Fruit fly (Drosophila melanogaster) whole organism, embryonic: ENCODE results near the gene SrpRalpha.

ENCODE experiments used
- Ada2b ChIP-seq: fragments of 200-800 bp; sonication (Bioruptor generic); IDR thresholded peaks from 2 replicates; pipeline ENCODE4 v1.3.6; 2022; ENCODE audit warnings: missing biosample characterization, missing genetic modification characterization
- Atf3 ChIP-seq: fragments of 200-800 bp; sonication (Bioruptor generic); optimal IDR thresholded peaks from 3 replicates; lab custom pipeline; 2016; ENCODE audit warnings: missing biosample characterization, missing genetic modification characterization
- B-H1 ChIP-seq: fragments of 200-800 bp; sonication (Bioruptor generic); IDR thresholded peaks from 3 replicates; pipeline ENCODE4 v1.3.6; 2022; ENCODE audit warnings: missing biosample characterization, missing genetic modification characterization
- Bteb2 ChIP-seq: fragments of 200-800 bp; sonication (Bioruptor generic); optimal IDR thresholded peaks from 2 replicates; lab custom pipeline; 2016; ENCODE audit warnings: missing biosample characterization, missing genetic modification characterization
- C15 ChIP-seq: fragments of 200-800 bp; sonication (Bioruptor generic); IDR thresholded peaks from 3 replicates; pipeline ENCODE4 v1.3.6; 2022; ENCODE audit warnings: missing biosample characterization, missing genetic modification characterization
- CG11560 ChIP-seq: fragments of 200-800 bp; sonication (Bioruptor generic); IDR thresholded peaks from 3 replicates; pipeline ENCODE4 v1.3.6; 2022; ENCODE audit warnings: missing biosample characterization, missing genetic modification characterization
- CG14965 ChIP-seq: fragments of 200-800 bp; sonication (Bioruptor generic); optimal IDR thresholded peaks from 2 replicates; lab custom pipeline; 2016; ENCODE audit warnings: missing biosample characterization, missing genetic modification characterization, borderline replicate concordance
- CG1529 ChIP-seq: fragments of 200-800 bp; sonication (Bioruptor generic); optimal IDR thresholded peaks from 3 replicates; lab custom pipeline; 2018; ENCODE audit warnings: missing biosample characterization, missing genetic modification characterization
- CG17829 ChIP-seq: fragments of 200-800 bp; optimal IDR thresholded peaks from 2 replicates; lab custom pipeline; 2019; ENCODE audit warnings: missing biosample characterization, mild to moderate bottlenecking, missing genetic modification characterization, moderate library complexity
- CG2678 ChIP-seq: fragments of 200-800 bp; sonication (Bioruptor generic); optimal IDR thresholded peaks from 3 replicates; lab custom pipeline; 2019; ENCODE audit warnings: missing biosample characterization, mild to moderate bottlenecking, missing genetic modification characterization, moderate library complexity
- CG30403 ChIP-seq: fragments of 200-800 bp; sonication (Bioruptor generic); optimal IDR thresholded peaks from 3 replicates; lab custom pipeline; 2016; ENCODE audit warnings: missing biosample characterization, missing genetic modification characterization
- CG30431 ChIP-seq: fragments of 200-800 bp; sonication (Bioruptor generic); optimal IDR thresholded peaks from 2 replicates; lab custom pipeline; 2017; ENCODE audit warnings: missing biosample characterization, missing genetic modification characterization
- CG31388 ChIP-seq: fragments of 200-800 bp; sonication (Bioruptor generic); optimal IDR thresholded peaks from 2 replicates; lab custom pipeline; 2016; ENCODE audit warnings: missing biosample characterization, missing genetic modification characterization
- CG32767 ChIP-seq: fragments of 200-800 bp; sonication (Bioruptor generic); IDR thresholded peaks from 2 replicates; pipeline ENCODE4 v1.3.6; 2022; ENCODE audit warnings: missing biosample characterization, missing genetic modification characterization
- CG32772 ChIP-seq: fragments of 200-800 bp; sonication (Bioruptor generic); IDR thresholded peaks from 2 replicates; pipeline ENCODE4 v1.3.6; 2022; ENCODE audit warnings: missing biosample characterization, missing genetic modification characterization
- CG3281 ChIP-seq: fragments of 200-800 bp; sonication (Bioruptor generic); optimal IDR thresholded peaks from 3 replicates; lab custom pipeline; 2017; ENCODE audit warnings: missing biosample characterization, mild to moderate bottlenecking, missing genetic modification characterization
- CG4328 ChIP-seq: fragments of 200-800 bp; sonication (Bioruptor generic); optimal IDR thresholded peaks from 3 replicates; lab custom pipeline; 2017; ENCODE audit warnings: missing biosample characterization, missing genetic modification reagents, missing genetic modification characterization
- CG7357 ChIP-seq: fragments of 200-800 bp; sonication (Bioruptor generic); IDR thresholded peaks from 3 replicates; pipeline ENCODE4 v1.3.6; 2022; ENCODE audit warnings: missing biosample characterization, missing genetic modification characterization
- CG8478 ChIP-seq: fragments of >200 bp; optimal IDR thresholded peaks from 2 replicates; lab custom pipeline; 2018
- CG8944 ChIP-seq: fragments of 200-800 bp; sonication (Bioruptor generic); optimal IDR thresholded peaks from 3 replicates; lab custom pipeline; 2016; ENCODE audit warnings: missing biosample characterization, missing genetic modification characterization
- CG9817 ChIP-seq: fragments of 200-800 bp; sonication (Bioruptor generic); optimal IDR thresholded peaks from 2 replicates; lab custom pipeline; 2018; ENCODE audit warnings: missing biosample characterization, mild to moderate bottlenecking, missing genetic modification characterization, moderate library complexity
- Dek ChIP-seq: fragments of 200-800 bp; sonication (Bioruptor generic); optimal IDR thresholded peaks from 3 replicates; lab custom pipeline; 2019; ENCODE audit warnings: missing biosample characterization, mild to moderate bottlenecking, missing genetic modification characterization, moderate library complexity
- Doc2 ChIP-seq: fragments of 200-800 bp; sonication (Bioruptor generic); IDR thresholded peaks from 2 replicates; pipeline ENCODE4 v1.3.6; 2022; ENCODE audit warnings: missing biosample characterization, missing genetic modification characterization
- Ets97D ChIP-seq: fragments of 200-800 bp; sonication (Bioruptor generic); optimal IDR thresholded peaks from 3 replicates; lab custom pipeline; 2016; ENCODE audit warnings: missing biosample characterization, missing genetic modification characterization
- Fer1 ChIP-seq: fragments of 200-800 bp; sonication (Bioruptor generic); optimal IDR thresholded peaks from 2 replicates; lab custom pipeline; 2017; ENCODE audit warnings: missing biosample characterization, mild to moderate bottlenecking, missing genetic modification characterization
- H15 ChIP-seq: fragments of 200-800 bp; sonication (Bioruptor generic); IDR thresholded peaks from 3 replicates; pipeline ENCODE4 v1.3.6; 2022; ENCODE audit warnings: missing biosample characterization, missing genetic modification characterization
- H2.0 ChIP-seq: fragments of 200-800 bp; sonication (Bioruptor generic); IDR thresholded peaks from 2 replicates; pipeline ENCODE4 v1.3.6; 2022; ENCODE audit warnings: missing biosample characterization, missing genetic modification characterization
- Kr ChIP-seq: fragments of 200-800 bp; sonication (Bioruptor generic); optimal IDR thresholded peaks from 2 replicates; lab custom pipeline; 2017; ENCODE audit warnings: missing biosample characterization, mild to moderate bottlenecking, missing genetic modification characterization
- NFAT ChIP-seq: fragments of 200-800 bp; sonication (Bioruptor generic); IDR thresholded peaks from 2 replicates; pipeline ENCODE4 v1.3.6; 2022; ENCODE audit warnings: missing biosample characterization, missing genetic modification characterization
- Pdp1 ChIP-seq, 2 experiments: fragments of 200-800 bp; sonication (Bioruptor generic); optimal IDR thresholded peaks; 3 replicates each; lab custom pipeline; 2016; ENCODE audit warnings: missing biosample characterization in 2 of 2, missing genetic modification characterization in 2 of 2, mild to moderate bottlenecking in 1 of 2, moderate library complexity in 1 of 2
- Poxn ChIP-seq: fragments of 200-800 bp; sonication (Bioruptor generic); IDR thresholded peaks from 2 replicates; pipeline ENCODE4 v1.3.6; 2022; ENCODE audit warnings: missing biosample characterization, missing genetic modification characterization
- Ptx1 ChIP-seq: fragments of 200-800 bp; sonication (Bioruptor generic); IDR thresholded peaks from 2 replicates; pipeline ENCODE4 v1.3.6; 2022; ENCODE audit warnings: missing biosample characterization, missing genetic modification characterization
- Sry-β ChIP-seq: fragments of 200-800 bp; sonication (Bioruptor generic); optimal IDR thresholded peaks from 2 replicates; lab custom pipeline; 2018; ENCODE audit warnings: missing biosample characterization, mild to moderate bottlenecking, missing genetic modification characterization, moderate library complexity
- Taf1 ChIP-seq: fragments of 200-800 bp; sonication (Bioruptor generic); IDR thresholded peaks from 2 replicates; pipeline ENCODE4 v1.3.6; 2022; ENCODE audit warnings: missing biosample characterization, missing genetic modification characterization
- Tbp ChIP-seq: fragments of >200 bp; optimal IDR thresholded peaks from 2 replicates; lab custom pipeline; 2018; ENCODE audit warnings: missing biosample characterization, missing genetic modification characterization
- Xrp1 ChIP-seq: fragments of 200-800 bp; sonication (Bioruptor generic); IDR thresholded peaks from 2 replicates; pipeline ENCODE4 v1.3.6; 2022; ENCODE audit warnings: missing biosample characterization, missing genetic modification characterization
- abd-A ChIP-seq: fragments of 200-800 bp; sonication (Bioruptor generic); optimal IDR thresholded peaks from 3 replicates; lab custom pipeline; 2019; ENCODE audit warnings: missing biosample characterization, mild to moderate bottlenecking, missing genetic modification characterization, moderate library complexity
- az2 ChIP-seq: fragments of 200-800 bp; sonication (Bioruptor generic); optimal IDR thresholded peaks from 3 replicates; lab custom pipeline; 2016; ENCODE audit warnings: missing biosample characterization, missing genetic modification characterization
- br ChIP-seq: fragments of >200 bp; optimal IDR thresholded peaks from 2 replicates; lab custom pipeline; 2017
- cg ChIP-seq: fragments of 200-800 bp; sonication (Bioruptor generic); optimal IDR thresholded peaks from 3 replicates; lab custom pipeline; 2019; ENCODE audit warnings: missing biosample characterization, mild to moderate bottlenecking, missing genetic modification characterization, moderate library complexity
- chn ChIP-seq: fragments of 200-800 bp; sonication (Bioruptor generic); optimal IDR thresholded peaks from 2 replicates; lab custom pipeline; 2016; ENCODE audit warnings: missing biosample characterization, missing genetic modification characterization
- crol ChIP-seq: fragments of 200-800 bp; sonication (Bioruptor generic); IDR thresholded peaks from 2 replicates; pipeline ENCODE4 v1.3.6; 2022; ENCODE audit warnings: missing biosample characterization, missing genetic modification characterization
- dmrt11E ChIP-seq: fragments of 200-800 bp; sonication (Bioruptor generic); optimal IDR thresholded peaks from 3 replicates; lab custom pipeline; 2018; ENCODE audit warnings: missing biosample characterization, mild to moderate bottlenecking, missing genetic modification characterization, moderate library complexity
- fd102C ChIP-seq: fragments of 200-800 bp; sonication (Bioruptor generic); optimal IDR thresholded peaks from 2 replicates; lab custom pipeline; 2018; ENCODE audit warnings: missing biosample characterization, mild to moderate bottlenecking, missing genetic modification characterization, moderate library complexity
- gem ChIP-seq: fragments of 200-800 bp; sonication (Bioruptor generic); optimal IDR thresholded peaks from 2 replicates; lab custom pipeline; 2019; ENCODE audit warnings: missing biosample characterization, mild to moderate bottlenecking, missing genetic modification characterization, moderate library complexity
- grau ChIP-seq: fragments of 200-800 bp; optimal IDR thresholded peaks from 3 replicates; lab custom pipeline; 2019; ENCODE audit warnings: missing biosample characterization, mild to moderate bottlenecking, missing genetic modification characterization, moderate library complexity
- inv ChIP-seq: fragments of 200-800 bp; sonication (Bioruptor generic); IDR thresholded peaks from 2 replicates; pipeline ENCODE4 v1.3.6; 2022; ENCODE audit warnings: missing biosample characterization, missing genetic modification characterization; ENCODE audit not compliant: partially characterized antibody
- nerfin-1 ChIP-seq: fragments of 200-800 bp; sonication (Bioruptor generic); optimal IDR thresholded peaks from 3 replicates; lab custom pipeline; 2019; ENCODE audit warnings: missing biosample characterization, mild to moderate bottlenecking, missing genetic modification characterization, moderate library complexity
- repo ChIP-seq: fragments of 200-800 bp; sonication (Bioruptor generic); optimal IDR thresholded peaks from 2 replicates; lab custom pipeline; 2016; ENCODE audit warnings: missing biosample characterization, missing genetic modification characterization
- sd ChIP-seq: fragments of 200-800 bp; sonication (Bioruptor generic); optimal IDR thresholded peaks from 3 replicates; lab custom pipeline; 2018; ENCODE audit warnings: missing biosample characterization, mild to moderate bottlenecking, missing genetic modification characterization, moderate library complexity
- trem ChIP-seq: fragments of 200-800 bp; optimal IDR thresholded peaks from 3 replicates; lab custom pipeline; 2019; ENCODE audit warnings: missing biosample characterization, mild to moderate bottlenecking, missing genetic modification characterization, moderate library complexity
- wdn ChIP-seq: fragments of 200-800 bp; sonication (Bioruptor generic); IDR thresholded peaks from 2 replicates; pipeline ENCODE4 v1.3.6; 2022; ENCODE audit warnings: missing biosample characterization, missing genetic modification characterization

The SrpRalpha gene

dm6 chrX:11146598-11147176, 17.8 kb upstream of the SrpRalpha start (continued):
- TF ChIP-seq H15 (GFP tag; lab: Robert Waterston, UW) (no peak), crol (GFP tag; lab: Robert Waterston, UW) (no peak), CG14965 (GFP tag; lab: Kevin White, UChicago) (no peak), CG8944 (GFP tag; lab: Kevin White, UChicago) (no peak), sd (tag; lab: Kevin White, UChicago) (no peak), Fer1 (GFP tag; lab: Kevin White, UChicago) (peak; percentile 34), nerfin-1 (tag; lab: Kevin White, UChicago) (peak; percentile 45), CG2678 (peak; percentile 54), trem (tag; lab: Kevin White, UChicago) (no peak), fd102C (GFP tag; lab: Kevin White, UChicago) (no peak), Ets97D (GFP tag; lab: Kevin White, UChicago) (no peak), CG4328 (no peak), Ptx1 (GFP tag; lab: Robert Waterston, UW) (0 out of 2 replicates have a peak, but pooled peaks have one; percentile 11), CG17829 (tag; lab: Kevin White, UChicago) (peak; percentile 29), repo (GFP tag; lab: Kevin White, UChicago) (no peak), C15 (no peak), Taf1 (GFP tag; lab: Robert Waterston, UW) (no peak), CG11560 (tag; lab: Robert Waterston, UW) (no peak), Xrp1 (GFP tag; lab: Robert Waterston, UW) (peak; percentile 66; the same call in 1 of the 2 replicates), Atf3 (no peak), Pdp1 (GFP tag; optimal IDR thresholded peaks at IDR 0.05; lab: Kevin White, UChicago) (peak in 1 of 2 experiments; percentile 14), CG31388 (GFP tag; lab: Kevin White, UChicago) (no peak), H2.0 (no peak), CG30431 (GFP tag; lab: Kevin White, UChicago) (no peak), B-H1 (GFP tag; lab: Robert Waterston, UW) (no peak), CG8478 (lab: Kevin White, UChicago) (no peak), chn (GFP tag; lab: Kevin White, UChicago) (no peak), Ada2b (GFP tag; lab: Robert Waterston, UW) (no peak), CG32767 (GFP tag; lab: Robert Waterston, UW) (no peak), Dek (tag; lab: Kevin White, UChicago) (no peak), CG3281 (GFP tag; lab: Kevin White, UChicago) (no peak), br (lab: Kevin White, UChicago) (no peak), CG1529 (GFP tag; lab: Kevin White, UChicago) (no peak), wdn (no peak), CG7357 (GFP tag; lab: Robert Waterston, UW) (no peak), dmrt11E (tag; lab: Kevin White, UChicago) (peak; percentile 34), Bteb2 (GFP tag; lab: Kevin White, UChicago) (no peak), Kr (GFP tag; lab: Kevin White, UChicago) (no peak), Sry-β (GFP tag; lab: Kevin White, UChicago) (no peak), grau (no peak), CG32772 (no peak), abd-A (tag; lab: Kevin White, UChicago) (no peak), gem (tag; lab: Kevin White, UChicago) (peak; percentile 44), Doc2 (GFP tag; lab: Robert Waterston, UW) (no peak), Tbp (GFP tag; lab: Kevin White, UChicago) (no peak), cg (GFP tag; lab: Kevin White, UChicago) (no peak), az2 (no peak), NFAT (GFP tag; lab: Robert Waterston, UW) (no peak), CG9817 (tag; lab: Kevin White, UChicago) (no peak), CG30403 (GFP tag; lab: Kevin White, UChicago) (peak; percentile 17), Poxn (GFP tag; lab: Robert Waterston, UW) (no peak), inv (GFP tag; lab: Robert Waterston, UW) (no peak)
